Worm (Caenorhabditis elegans): Measurements from ENCODE around the gene T09F5.2.

Gene T09F5.2

DNA sequence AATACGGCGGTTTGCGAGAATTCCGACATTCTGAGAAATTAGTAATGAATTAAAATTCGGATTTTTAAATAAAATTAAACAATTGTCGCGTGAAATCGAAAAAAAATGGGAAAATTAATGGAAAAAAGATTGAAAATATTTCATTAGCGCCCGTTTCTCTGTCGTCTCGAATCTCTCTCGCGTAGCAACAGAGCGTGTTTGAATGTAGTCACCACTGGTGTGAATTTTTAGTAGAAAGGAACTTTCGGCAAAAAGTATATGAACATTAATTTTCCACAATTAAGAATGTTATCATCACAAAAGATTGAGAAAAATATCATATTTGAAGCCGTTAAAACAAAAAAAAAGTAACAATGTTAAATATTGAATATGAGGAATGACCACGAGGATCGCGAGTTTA lies 14.0 kb upstream of the T09F5.2 start, which contains the start of gene aipl-1 (continued):
- TF ChIP-seq zim-3 (tag; optimal IDR thresholded peaks at IDR 0.05) (no peak), sea-2 (GFP tag; IDR thresholded peaks at IDR 0.05) (no peak), nhr-27 (tag; optimal IDR thresholded peaks at IDR 0.05) (no peak), tbp1 (GFP tag; optimal IDR thresholded peaks at IDR 0.05) (peak; percentile 34), tbx-9 (tag; optimal IDR thresholded peaks at IDR 0.05; ENCODE audit: borderline replicate concordance) (no peak), nhr-90 (tag; optimal IDR thresholded peaks at IDR 0.05) (no peak), dpff-1 (tag; optimal IDR thresholded peaks at IDR 0.05) (no peak), B0336.3 (GFP tag; IDR thresholded peaks at IDR 0.05) (no peak), Y53G8AR.9 (GFP tag; conservative IDR thresholded peaks at IDR 0.05) (no peak), lir-1 (GFP tag; conservative IDR thresholded peaks at IDR 0.05) (no peak), lag-1 (GFP tag; IDR thresholded peaks at IDR 0.05) (no peak), bed-1 (GFP tag; IDR thresholded peaks at IDR 0.05) (no peak), dpl-1 (GFP tag; optimal IDR thresholded peaks at IDR 0.05) (peak; percentile 7), B0035.1 (tag; optimal IDR thresholded peaks at IDR 0.05) (no peak), D2030.7 (GFP tag; IDR thresholded peaks at IDR 0.05) (peak; percentile 79), F57A8.1 (GFP tag; optimal IDR thresholded peaks at IDR 0.05) (no peak), lin-35 (GFP tag; optimal IDR thresholded peaks at IDR 0.05) (peak in 1 of 3 experiments; percentile 53), F22D6.2 (tag; optimal IDR thresholded peaks at IDR 0.05) (no peak), dox-1 (GFP tag; IDR thresholded peaks at IDR 0.05) (peak; percentile 73), F57C9.4 (tag; optimal IDR thresholded peaks at IDR 0.05) (no peak), egl-44 (GFP tag; IDR thresholded peaks at IDR 0.05) (no peak), T26A5.8 (tag; optimal IDR thresholded peaks at IDR 0.05) (no peak), nfyb-1 (GFP tag; IDR thresholded peaks at IDR 0.05) (no peak), cebp-1 (GFP tag; IDR thresholded peaks at IDR 0.05) (0 out of 2 replicates have a peak, but pooled peaks have one; percentile 36), cebp-1 (tag; optimal IDR thresholded peaks at IDR 0.05) (no peak), athp-1 (tag; optimal IDR thresholded peaks at IDR 0.05) (no peak), lin-26 (GFP tag; IDR thresholded peaks at IDR 0.05) (no peak), sptf-2 (GFP tag; optimal IDR thresholded peaks at IDR 0.05) (no peak), ceh-40 (GFP tag; IDR thresholded peaks at IDR 0.05) (no peak), rpc-1 (optimal IDR thresholded peaks at IDR 0.05) (no peak), rpc-1 (tag; optimal IDR thresholded peaks at IDR 0.05) (no peak), mel-28 (tag; optimal IDR thresholded peaks at IDR 0.05; ENCODE audit: borderline replicate concordance) (no peak), C17E4.6 (GFP tag; IDR thresholded peaks at IDR 0.05) (no peak), atf-7 (tag; optimal IDR thresholded peaks at IDR 0.05) (no peak), mes-4 (tag; optimal IDR thresholded peaks at IDR 0.05) (no peak), Y79H2A.3 (GFP tag; conservative IDR thresholded peaks at IDR 0.05) (no peak), ccch-3 (GFP tag; optimal IDR thresholded peaks at IDR 0.05) (no peak), nfya-1 (tag; optimal IDR thresholded peaks at IDR 0.05; ENCODE audit: borderline replicate concordance, insufficient read depth) (no peak), Y67H2A.10 (GFP tag; conservative IDR thresholded peaks at IDR 0.05) (0 out of 2 replicates have a peak, but pooled peaks have one; percentile 15), efl-1 (GFP tag; optimal IDR thresholded peaks at IDR 0.05) (peak; percentile 61), snpc-3.4 (tag; optimal IDR thresholded peaks at IDR 0.05) (peak; percentile 25), Y95B8A.8 (GFP tag; IDR thresholded peaks at IDR 0.05) (0 out of 2 replicates have a peak, but pooled peaks have one; percentile 31), egl-18 (GFP tag; IDR thresholded peaks at IDR 0.05) (no peak), mcd-1 (GFP tag; IDR thresholded peaks at IDR 0.05) (peak; percentile 90), bed-2 (GFP tag; IDR thresholded peaks at IDR 0.05) (no peak), F52B5.7 (tag; optimal IDR thresholded peaks at IDR 0.05) (no peak), ztf-6 (GFP tag; IDR thresholded peaks at IDR 0.05) (no peak), madf-3 (GFP tag; IDR thresholded peaks at IDR 0.05) (no peak), him-1 (tag; optimal IDR thresholded peaks at IDR 0.05) (no peak), Y56A3A.18 (GFP tag; IDR thresholded peaks at IDR 0.05) (no peak), madf-10 (tag; optimal IDR thresholded peaks at IDR 0.05) (peak; percentile 8)

All from whole organism, young adult.